Fruit fly (Drosophila melanogaster): ENCODE measurements around the gene kud.
A peak's percentile ranks its signal among the peaks of the same experiment; 100 is the strongest.

Gene kud

DNA sequence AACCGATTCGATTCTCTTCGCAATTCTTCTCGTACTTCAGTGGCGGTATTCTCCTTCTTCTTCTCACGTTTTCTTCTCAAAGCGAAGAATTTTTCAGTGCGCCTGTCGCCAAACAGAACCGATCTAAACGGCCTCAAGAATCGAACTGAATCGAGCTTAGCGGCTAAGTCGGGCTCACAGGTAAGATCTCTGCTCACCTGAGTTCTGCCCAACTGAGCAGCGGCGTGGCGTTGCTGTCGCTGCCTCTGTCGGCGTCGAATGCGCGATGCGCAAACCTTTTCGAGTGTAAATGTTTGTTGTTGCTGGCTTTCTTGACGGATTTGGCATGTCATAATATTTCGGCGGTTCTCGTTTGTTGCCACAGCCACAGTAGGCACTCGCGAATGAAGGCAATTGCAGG lies 32.9 kb downstream of the kud start (continued):
- TF ChIP-seq Eip78C (GFP tag) (peak; percentile 25), spab (GFP tag; optimal IDR thresholded peaks at IDR 0.05) (no peak), pdm3 (GFP tag; optimal IDR thresholded peaks at IDR 0.05) (no peak), CG10669 (GFP tag; optimal IDR thresholded peaks at IDR 0.05) (no peak), cyc (GFP tag; optimal IDR thresholded peaks at IDR 0.05) (peak; percentile 19), lz (GFP tag; optimal IDR thresholded peaks at IDR 0.05) (peak; percentile 11), OdsH (GFP tag; optimal IDR thresholded peaks at IDR 0.05) (no peak)

DNA sequence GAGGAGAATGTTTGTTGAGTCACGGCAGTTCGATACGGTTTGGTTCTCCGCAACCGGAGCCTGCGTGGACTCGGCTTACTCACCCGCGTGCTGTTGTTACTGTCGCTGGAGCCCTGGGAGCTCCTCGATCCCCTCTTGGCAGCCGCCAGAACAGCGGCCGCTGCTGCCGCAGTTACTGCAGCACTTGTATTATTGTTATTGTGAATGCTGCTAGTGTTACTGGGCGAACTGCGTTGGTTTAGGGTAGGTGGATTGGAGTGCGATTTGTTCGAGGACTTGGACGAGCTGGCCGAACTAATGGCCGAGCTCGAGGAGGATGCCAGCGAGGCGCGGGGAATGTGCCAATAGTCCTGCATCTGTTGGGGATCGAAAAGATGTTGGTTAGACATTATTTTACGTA lies 34.3 kb downstream of the kud start:
- TF ChIP-seq lz (GFP tag; optimal IDR thresholded peaks at IDR 0.05) (no peak), Eip75B (GFP tag; optimal IDR thresholded peaks at IDR 0.05) (no peak), CG32006 (GFP tag; optimal IDR thresholded peaks at IDR 0.05) (no peak), Blimp-1 (GFP tag; optimal IDR thresholded peaks at IDR 0.05) (no peak), CG8319 (GFP tag; optimal IDR thresholded peaks at IDR 0.05) (no peak), CG10669 (GFP tag; optimal IDR thresholded peaks at IDR 0.05) (no peak), CG6163 (GFP tag; IDR thresholded peaks at IDR 0.05) (no peak), Eip93F (GFP tag; optimal IDR thresholded peaks at IDR 0.05) (no peak), net (GFP tag; optimal IDR thresholded peaks at IDR 0.05) (no peak)

DNA sequence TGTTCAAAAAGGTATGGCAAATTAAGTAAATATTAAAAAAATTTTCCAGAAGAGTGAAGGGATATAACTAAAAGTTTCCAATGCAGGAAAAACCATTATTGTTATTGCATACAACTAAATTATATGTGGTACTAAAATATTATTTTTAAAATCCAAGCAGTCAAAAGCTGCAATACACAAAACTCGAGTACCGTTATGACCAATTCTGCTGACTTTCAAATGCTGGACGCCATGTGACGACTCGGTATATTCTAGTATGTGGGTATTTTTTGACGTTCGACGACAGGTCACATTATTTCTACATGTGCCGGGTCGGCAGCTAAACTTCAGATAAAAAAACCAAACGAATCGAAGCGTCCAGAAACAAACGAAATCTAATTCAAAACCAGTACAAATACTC lies 36.7 kb downstream of the kud start:
- TF ChIP-seq Met (GFP tag; optimal IDR thresholded peaks at IDR 0.05) = no peak
- peak; percentile 90 for TF ChIP-seq Sox14 (GFP tag; optimal IDR thresholded peaks at IDR 0.05)
- TF ChIP-seq topi (GFP tag; optimal IDR thresholded peaks at IDR 0.05) = no peak
- no peak for TF ChIP-seq Blimp-1 (GFP tag; optimal IDR thresholded peaks at IDR 0.05)
- TF ChIP-seq CG31627 (GFP tag; optimal IDR thresholded peaks at IDR 0.05) = peak; percentile 26
- TF ChIP-seq Sox15 (GFP tag; optimal IDR thresholded peaks at IDR 0.05) = no peak
- TF ChIP-seq CG11294 (GFP tag; IDR thresholded peaks at IDR 0.05) = no peak
- no peak for TF ChIP-seq Eip75B (GFP tag; optimal IDR thresholded peaks at IDR 0.05)
- TF ChIP-seq fkh (GFP tag; optimal IDR thresholded peaks at IDR 0.05) = peak; percentile 4
- TF ChIP-seq dsx (GFP tag; optimal IDR thresholded peaks at IDR 0.05; ENCODE audit: poor library complexity, severe bottlenecking) = no peak
- TF ChIP-seq CG16779 (tag; optimal IDR thresholded peaks at IDR 0.05) = no peak
- 0 out of 3 replicates have a peak, but pooled peaks have one; percentile 19 for TF ChIP-seq eg (GFP tag; IDR thresholded peaks at IDR 0.05)
- no peak for TF ChIP-seq CG15336 (GFP tag; IDR thresholded peaks at IDR 0.05)

DNA sequence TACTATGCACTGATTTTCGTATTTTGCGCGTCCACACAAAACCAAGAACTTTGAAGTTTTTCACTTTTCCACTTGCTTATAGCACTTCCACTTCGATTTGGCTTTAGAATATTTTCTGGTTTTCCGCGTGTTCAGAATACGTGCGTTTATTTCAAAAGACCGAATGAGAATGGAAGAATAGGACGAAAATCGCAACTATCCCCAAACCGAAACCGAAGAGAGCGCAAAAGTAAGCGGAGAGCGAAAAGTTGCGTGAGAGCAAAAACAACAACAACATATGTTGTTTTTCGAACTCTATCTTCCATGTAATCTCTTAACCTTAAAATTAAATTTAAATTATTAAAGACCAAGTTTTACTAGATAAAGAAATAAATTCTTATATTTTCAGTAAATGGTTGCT lies 37.2 kb downstream of the kud start, which contains the start of gene CG9674:
Gene CG9674, minus strand, starts transcription at position 174 of the 400 bp plus-strand sequence.
- TF ChIP-seq Hr38 (GFP tag; optimal IDR thresholded peaks at IDR 0.05) (no peak), CG1621 (tag; optimal IDR thresholded peaks at IDR 0.05) (no peak), lz (GFP tag; optimal IDR thresholded peaks at IDR 0.05) (no peak), Eip78C (GFP tag) (peak; percentile 20), OdsH (GFP tag; optimal IDR thresholded peaks at IDR 0.05) (no peak), CG4318 (GFP tag; optimal IDR thresholded peaks at IDR 0.05) (no peak), CG8632 (GFP tag; optimal IDR thresholded peaks at IDR 0.05) (no peak), CG6808 (GFP tag; optimal IDR thresholded peaks at IDR 0.05) (no peak), Hr39 (GFP tag; optimal IDR thresholded peaks at IDR 0.05) (no peak), CG9139 (GFP tag; optimal IDR thresholded peaks at IDR 0.05) (peak; percentile 14), CG3919 (GFP tag; optimal IDR thresholded peaks at IDR 0.05) (no peak), Gug (GFP tag; IDR thresholded peaks at IDR 0.05) (no peak), CG10669 (GFP tag; optimal IDR thresholded peaks at IDR 0.05) (no peak), ss (GFP tag; optimal IDR thresholded peaks at IDR 0.05) (peak; percentile 22 to 25), CG8319 (GFP tag; optimal IDR thresholded peaks at IDR 0.05) (no peak), CG32006 (GFP tag; optimal IDR thresholded peaks at IDR 0.05) (no peak)
